Worm (Caenorhabditis elegans) whole organism, L4 larva: ENCODE results near the gene cyp-14A4.
"Not testable (repeated sequence)": the region's sequence is repeated elsewhere in the genome, so short reads cannot be mapped to it uniquely, and the experiment has no call there.

Source experiments
- F26F4.8 ChIP-seq: fragments of 200-800 bp; sonication (Bioruptor generic); conservative IDR thresholded peaks from 2 replicates; pipeline ENCODE4 v1.3.6; 2022; ENCODE audit warnings: missing genetic modification characterization, missing compliant biosample characterization
- F44E2.7 ChIP-seq: fragments of 200-800 bp; sonication (Bioruptor generic); IDR thresholded peaks from 2 replicates; pipeline ENCODE4 v2.1.2; 2022; ENCODE audit warnings: missing genetic modification characterization, missing compliant biosample characterization
- F49E8.2 ChIP-seq: sonication (generic microtip); optimal IDR thresholded peaks from 2 replicates; lab custom pipeline; 2016; ENCODE audit warnings: missing compliant biosample characterization, mild to moderate bottlenecking, missing genetic modification characterization, borderline replicate concordance
- R02D3.7 ChIP-seq: fragments of 150-350 bp; sonication (generic microtip); optimal IDR thresholded peaks from 3 replicates; lab custom pipeline; 2014; ENCODE audit warnings: missing biosample characterization, missing genetic modification characterization
- T20F7.1 ChIP-seq: fragments of 200-800 bp; sonication (Bioruptor generic); optimal IDR thresholded peaks from 2 replicates; lab custom pipeline; 2018; ENCODE audit warnings: mild to moderate bottlenecking, missing genetic modification characterization, missing compliant biosample characterization
- Y105C5A.15 ChIP-seq: fragments of 200-800 bp; sonication (Bioruptor generic); IDR thresholded peaks from 2 replicates; pipeline ENCODE4 v1.3.6; 2022; ENCODE audit warnings: missing genetic modification characterization, missing compliant biosample characterization
- Y48G9A.11 ChIP-seq: fragments of 200-800 bp; sonication (Bioruptor generic); IDR thresholded peaks from 2 replicates; pipeline ENCODE4 v1.3.6; 2022; ENCODE audit warnings: missing genetic modification reagents, missing genetic modification characterization, missing compliant biosample characterization
- arid-1 ChIP-seq: fragments of 200-800 bp; sonication (Bioruptor generic); conservative IDR thresholded peaks from 2 replicates; pipeline ENCODE4 v1.3.6; 2022; ENCODE audit warnings: missing genetic modification reagents, missing genetic modification characterization, missing compliant biosample characterization
- attf-4 ChIP-seq: sonication (generic microtip); optimal IDR thresholded peaks from 3 replicates; lab custom pipeline; 2017; ENCODE audit warnings: missing biosample characterization, missing genetic modification characterization
- ces-1 ChIP-seq: fragments of 150-350 bp; sonication (generic microtip); optimal IDR thresholded peaks from 4 replicates; lab custom pipeline; 2014; ENCODE audit warnings: missing biosample characterization, missing genetic modification reagents, missing genetic modification characterization
- cey-2 ChIP-seq: sonication (generic microtip); optimal IDR thresholded peaks from 3 replicates; lab custom pipeline; 2017; ENCODE audit warnings: missing genetic modification characterization, mild to moderate bottlenecking, missing compliant biosample characterization, antibody characterized with exemption, borderline replicate concordance; ENCODE audit not compliant: insufficient read depth
- daf-16 ChIP-seq, 3 experiments: sonication (generic microtip); optimal IDR thresholded peaks; 2 replicates each; lab custom pipeline; 2016 to 2017; ENCODE audit warnings: missing genetic modification characterization in 3 of 3, missing genetic modification reagents in 3 of 3, mild to moderate bottlenecking in 2 of 3, missing compliant biosample characterization in 2 of 3, missing biosample characterization in 1 of 3, moderate library complexity in 1 of 3
- daf-8 ChIP-seq: fragments of 200-800 bp; sonication (Bioruptor generic); IDR thresholded peaks from 2 replicates; pipeline ENCODE4 v1.3.6; 2022; ENCODE audit warnings: missing genetic modification characterization, missing compliant biosample characterization
- dmd-6 ChIP-seq: fragments of 200-800 bp; sonication (Bioruptor generic); IDR thresholded peaks from 2 replicates; pipeline ENCODE4 v1.3.6; 2022; ENCODE audit warnings: missing genetic modification reagents, missing genetic modification characterization, missing compliant biosample characterization
- dmd-9 ChIP-seq: fragments of 200-800 bp; sonication (Bioruptor generic); IDR thresholded peaks from 2 replicates; pipeline ENCODE4 v1.3.6; 2022; ENCODE audit warnings: missing genetic modification reagents, missing genetic modification characterization, missing compliant biosample characterization
- dpl-1 ChIP-seq: fragments of 150-350 bp; optimal IDR thresholded peaks from 2 replicates; lab custom pipeline; 2014; ENCODE audit warnings: missing biosample characterization, missing genetic modification reagents, missing genetic modification characterization
- duxl-1 ChIP-seq: sonication (generic microtip); optimal IDR thresholded peaks from 2 replicates; lab custom pipeline; 2016; ENCODE audit warnings: mild to moderate bottlenecking, missing genetic modification characterization, moderate library complexity, missing compliant biosample characterization; ENCODE audit not compliant: poor library complexity
- dve-1 ChIP-seq: sonication (generic microtip); optimal IDR thresholded peaks from 2 replicates; lab custom pipeline; 2017; ENCODE audit warnings: antibody characterized with exemption, mild to moderate bottlenecking, missing genetic modification characterization, missing compliant biosample characterization; ENCODE audit not compliant: insufficient read depth
- fkh-10 ChIP-seq: fragments of 150-350 bp; optimal IDR thresholded peaks from 2 replicates; lab custom pipeline; 2014; ENCODE audit warnings: missing biosample characterization, missing genetic modification reagents, missing genetic modification characterization
- hlh-11 ChIP-seq: fragments of 200-800 bp; sonication (Bioruptor generic); optimal IDR thresholded peaks from 2 replicates; lab custom pipeline; 2018; ENCODE audit warnings: mild to moderate bottlenecking, missing genetic modification characterization, missing compliant biosample characterization
- hmg-1.1 ChIP-seq: fragments of 200-800 bp; sonication (Bioruptor generic); IDR thresholded peaks from 2 replicates; pipeline ENCODE4 v1.3.6; 2022; ENCODE audit warnings: missing genetic modification reagents, missing genetic modification characterization, missing compliant biosample characterization
- lim-7 ChIP-seq: fragments of 200-800 bp; sonication (Bioruptor generic); IDR thresholded peaks from 2 replicates; pipeline ENCODE4 v1.3.6; 2022; ENCODE audit warnings: missing genetic modification characterization, missing compliant biosample characterization
- lin-1 ChIP-seq: fragments of 200-800 bp; sonication (Bioruptor generic); IDR thresholded peaks from 2 replicates; pipeline ENCODE4 v1.3.6; 2022; ENCODE audit warnings: missing genetic modification reagents, missing genetic modification characterization, missing compliant biosample characterization
- lin-29 ChIP-seq: fragments of 200-800 bp; sonication (Bioruptor generic); IDR thresholded peaks from 2 replicates; pipeline ENCODE4 v1.3.6; 2022; ENCODE audit warnings: missing genetic modification reagents, missing genetic modification characterization, missing compliant biosample characterization
- lin-38 ChIP-seq: fragments of 200-800 bp; sonication (Bioruptor generic); IDR thresholded peaks from 2 replicates; pipeline ENCODE4 v1.3.6; 2022; ENCODE audit warnings: missing genetic modification reagents, missing genetic modification characterization, missing compliant biosample characterization
- mdt-29 ChIP-seq: fragments of 200-800 bp; sonication (Bioruptor generic); IDR thresholded peaks from 2 replicates; pipeline ENCODE4 v1.3.6; 2022; ENCODE audit warnings: missing genetic modification reagents, missing genetic modification characterization, missing compliant biosample characterization
- mep-1 ChIP-seq: fragments of 150-350 bp; sonication (generic microtip); optimal IDR thresholded peaks from 3 replicates; lab custom pipeline; 2014; ENCODE audit warnings: missing biosample characterization, missing genetic modification characterization
- mes-2 ChIP-seq: sonication (generic microtip); optimal IDR thresholded peaks from 2 replicates; lab custom pipeline; 2016; ENCODE audit warnings: missing genotype, mild to moderate bottlenecking, missing genetic modification characterization, missing compliant biosample characterization; ENCODE audit not compliant: poor library complexity, severe bottlenecking
- nhr-42 ChIP-seq: fragments of 200-800 bp; sonication (Bioruptor generic); IDR thresholded peaks from 2 replicates; pipeline ENCODE4 v1.3.6; 2022; ENCODE audit warnings: missing genetic modification characterization, missing compliant biosample characterization
- nhr-48 ChIP-seq: sonication (generic microtip); optimal IDR thresholded peaks from 2 replicates; lab custom pipeline; 2016; ENCODE audit warnings: mild to moderate bottlenecking, missing genetic modification characterization, missing compliant biosample characterization
- pha-4 ChIP-seq, 2 experiments: fragments of 150-350 bp in 1 of 2; fragments of 200-800 bp in 1 of 2; sonication (Bioruptor generic) in 1 of 2; IDR thresholded peaks in 1 of 2; optimal IDR thresholded peaks in 1 of 2; 2 replicates each; pipeline versions ENCODE4 v1.3.6 to Lab custom; 2014 to 2022; ENCODE audit warnings: missing genetic modification characterization in 2 of 2, missing genetic modification reagents in 2 of 2, missing biosample characterization in 1 of 2, missing compliant biosample characterization in 1 of 2
- php-3 ChIP-seq: fragments of 200-800 bp; sonication (Bioruptor generic); IDR thresholded peaks from 2 replicates; pipeline ENCODE4 v1.3.6; 2022; ENCODE audit warnings: missing genetic modification reagents, missing genetic modification characterization, missing compliant biosample characterization
- pqm-1 ChIP-seq: sonication (generic microtip); optimal IDR thresholded peaks from 2 replicates; lab custom pipeline; 2017; ENCODE audit warnings: missing biosample characterization, missing genetic modification characterization
- set-16 ChIP-seq: fragments of 200-800 bp; sonication (Bioruptor generic); IDR thresholded peaks from 2 replicates; pipeline ENCODE4 v1.3.6; 2022; ENCODE audit warnings: missing genetic modification reagents, missing genetic modification characterization, missing compliant biosample characterization
- snpc-1.2 ChIP-seq: fragments of 200-800 bp; sonication (Bioruptor generic); IDR thresholded peaks from 2 replicates; pipeline ENCODE4 v1.3.6; 2022; ENCODE audit warnings: missing genetic modification reagents, missing genetic modification characterization, missing compliant biosample characterization
- tra-1 ChIP-seq: fragments of 200-800 bp; sonication (Bioruptor generic); IDR thresholded peaks from 2 replicates; pipeline ENCODE4 v1.3.6; 2022; ENCODE audit warnings: missing genetic modification reagents, missing genetic modification characterization, missing compliant biosample characterization
- unc-39 ChIP-seq: sonication (generic microtip); optimal IDR thresholded peaks from 2 replicates; lab custom pipeline; 2017; ENCODE audit warnings: missing biosample characterization, missing genetic modification characterization
- unc-62 ChIP-seq, 3 experiments: fragments of 150-350 bp in 1 of 3; sonication (generic microtip); optimal IDR thresholded peaks in 2 of 3; peaks in 1 of 3; 1 replicate in 1 of 3; 2 replicates in 2 of 3; lab custom pipeline; 2014 to 2017; ENCODE audit warnings: missing biosample characterization in 3 of 3, missing genetic modification characterization in 3 of 3, missing genetic modification reagents in 3 of 3, missing genotype in 1 of 3
- vab-7 ChIP-seq: fragments of 200-800 bp; sonication (Bioruptor generic); IDR thresholded peaks from 2 replicates; pipeline ENCODE4 v1.3.6; 2022; ENCODE audit warnings: missing genetic modification reagents, missing genetic modification characterization, missing compliant biosample characterization
- zfp-3 ChIP-seq: fragments of 200-800 bp; sonication (Bioruptor generic); conservative IDR thresholded peaks from 2 replicates; pipeline ENCODE4 v1.3.6; 2022; ENCODE audit warnings: missing genetic modification reagents, missing genetic modification characterization, missing compliant biosample characterization
- ztf-11 ChIP-seq: fragments of 150-350 bp; optimal IDR thresholded peaks from 2 replicates; lab custom pipeline; 2014; ENCODE audit warnings: missing biosample characterization, missing genetic modification characterization
- ztf-7 ChIP-seq: fragments of 150-350 bp; optimal IDR thresholded peaks from 2 replicates; lab custom pipeline; 2014; ENCODE audit warnings: missing biosample characterization, missing genetic modification characterization

The cyp-14A4 gene

DNA sequence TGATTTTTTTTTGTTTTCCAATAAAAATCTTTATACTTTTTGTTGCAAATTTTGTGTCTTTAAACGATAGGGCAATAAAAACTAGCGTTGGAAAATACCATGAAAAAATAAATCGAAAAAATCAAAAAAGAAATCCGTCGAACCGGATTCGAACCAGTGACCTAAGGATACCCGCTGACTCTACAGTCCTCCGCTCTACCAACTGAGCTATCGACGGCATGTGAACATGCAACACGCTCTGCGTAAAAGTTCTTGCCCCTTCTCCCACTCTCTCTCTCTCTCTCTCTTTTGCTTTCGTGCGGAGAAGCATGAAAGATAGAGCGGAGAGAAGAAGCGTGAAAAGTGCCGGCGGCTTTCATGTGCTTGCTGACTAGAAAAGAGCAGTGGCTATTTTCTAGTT is 19.4 kb downstream of the cyp-14A4 start (continued):
- TF ChIP-seq daf-16 (GFP tag; optimal IDR thresholded peaks at IDR 0.05; lab: Kevin White, UChicago) (peak; percentile 59 to 81), daf-16 (tag; optimal IDR thresholded peaks at IDR 0.05; lab: Kevin White, UChicago) (peak; percentile 44), mdt-29 (GFP tag; lab: Robert Waterston, UW) (peak; percentile 83), lin-1 (peak; percentile 67; the same call in 1 of the 2 replicates), F26F4.8 (peak; percentile 94), dpl-1 (GFP tag; lab: Kevin White, UChicago) (no peak), duxl-1 (peak; percentile 61), hmg-1.1 (peak; percentile 96), zfp-3 (GFP tag; lab: Robert Waterston, UW) (peak; percentile 65; the same call in 1 of the 2 replicates), nhr-42 (GFP tag; lab: Robert Waterston, UW) (0 out of 2 replicates have a peak, but pooled peaks have one; percentile 71), attf-4 (tag; lab: Kevin White, UChicago) (no peak), R02D3.7 (tag; lab: Kevin White, UChicago) (no peak), mep-1 (tag; lab: Kevin White, UChicago) (no peak), unc-39 (tag; lab: Kevin White, UChicago) (no peak), dmd-9 (GFP tag; lab: Robert Waterston, UW) (peak; percentile 77; the same call in 1 of the 2 replicates)

DNA sequence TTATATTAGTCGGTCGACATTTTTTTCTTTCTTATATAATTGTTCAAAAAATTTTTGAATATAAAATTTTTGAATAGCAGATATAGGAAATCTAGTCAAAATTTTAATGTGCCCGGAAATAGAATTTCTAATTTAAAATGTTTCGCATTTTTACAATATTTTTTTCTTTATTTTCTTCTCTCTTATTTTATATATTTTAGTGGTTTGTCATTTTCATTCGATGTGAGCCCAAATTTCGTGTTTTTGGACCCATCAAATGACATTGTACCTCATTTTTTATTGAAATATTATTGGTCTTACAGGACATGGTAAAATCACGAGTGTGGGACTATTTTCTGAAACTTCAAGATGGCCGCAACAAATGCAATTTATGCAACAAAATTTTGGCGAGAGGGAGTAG is 21.8 kb downstream of the cyp-14A4 start, which contains the start of gene K09A11.1:
TSS of gene K09A11.1 (plus strand) at position 301 of the 400 bp plus-strand sequence.
- TF ChIP-seq ztf-11 (tag; lab: Kevin White, UChicago) (no peak), ces-1 (GFP tag; lab: Kevin White, UChicago) (no peak), daf-8 (GFP tag; lab: Robert Waterston, UW) (no peak), Y105C5A.15 (no peak), vab-7 (no peak), Y48G9A.11 (GFP tag; lab: Robert Waterston, UW) (no peak), mes-2 (tag; lab: Kevin White, UChicago) (no peak), F44E2.7 (GFP tag; lab: Robert Waterston, UW) (no peak), lin-1 (no peak), dmd-9 (GFP tag; lab: Robert Waterston, UW) (no peak), unc-62 (GFP tag; optimal IDR thresholded peaks at IDR 0.05 in 1 of 2; lab: Kevin White, UChicago) (no peak), unc-62 (tag; optimal IDR thresholded peaks at IDR 0.05; lab: Kevin White, UChicago) (no peak), duxl-1 (no peak), lin-29 (GFP tag; lab: Robert Waterston, UW) (no peak), cey-2 (no peak), ztf-7 (tag; lab: Kevin White, UChicago) (no peak), F49E8.2 (tag; lab: Kevin White, UChicago) (no peak), T20F7.1 (no peak), fkh-10 (GFP tag; lab: Kevin White, UChicago) (no peak), set-16 (GFP tag; lab: Robert Waterston, UW) (no peak), php-3 (GFP tag; lab: Robert Waterston, UW) (no peak)
- TF ChIP-seq, all 104 proteins: peak for 0

DNA sequence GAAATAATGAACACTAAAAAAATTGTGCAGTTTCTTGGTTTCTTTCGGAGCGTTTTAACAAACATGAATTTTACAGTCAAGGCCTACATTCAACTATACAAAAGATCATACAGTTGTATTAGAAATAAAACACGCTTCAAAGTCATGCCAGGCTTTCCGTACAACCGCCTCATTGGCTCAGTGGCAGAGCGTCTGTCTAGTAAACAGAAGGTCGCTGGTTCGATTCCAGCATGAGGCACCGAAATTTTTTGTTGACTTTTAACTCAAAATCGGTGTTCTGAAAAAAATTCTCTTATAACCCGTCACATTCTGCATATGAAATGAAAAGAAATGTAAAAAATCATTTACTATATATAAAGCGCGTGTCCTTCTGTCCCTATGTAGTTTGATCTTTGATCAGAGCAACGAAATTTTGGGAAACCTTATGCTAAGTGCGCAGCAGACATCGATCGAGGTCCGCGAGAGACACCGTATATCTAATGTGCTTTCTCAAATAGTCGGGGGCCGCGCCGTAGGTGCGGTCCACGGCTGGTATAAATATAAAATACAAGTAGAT is 22.9 kb downstream of the cyp-14A4 start:
- peak; percentile 61; the same call in 1 of the 2 replicates for TF ChIP-seq tra-1 (GFP tag; lab: Robert Waterston, UW)
- peak; percentile 70 for TF ChIP-seq lim-7 (GFP tag; lab: Robert Waterston, UW)
- peak in 1 of 2 experiments; percentile 51 for TF ChIP-seq daf-16 (GFP tag; optimal IDR thresholded peaks at IDR 0.05; lab: Kevin White, UChicago)
- TF ChIP-seq daf-16 (tag; optimal IDR thresholded peaks at IDR 0.05; lab: Kevin White, UChicago), result peak; percentile 85
- TF ChIP-seq mes-2 (tag; lab: Kevin White, UChicago), result peak; percentile 49
- peak; percentile 46 for TF ChIP-seq dmd-6
- TF ChIP-seq snpc-1.2 (GFP tag; lab: Robert Waterston, UW), result peak; percentile 64; the same call in 1 of the 2 replicates
- peak; percentile 4 for TF ChIP-seq pqm-1 (tag; lab: Kevin White, UChicago)
- peak; percentile 57; the same call in 1 of the 2 replicates for TF ChIP-seq pha-4 (GFP tag; IDR thresholded peaks at IDR 0.05; lab: Robert Waterston, UW)
- not testable (repeated sequence) for TF ChIP-seq pha-4 (tag; optimal IDR thresholded peaks at IDR 0.05; lab: Kevin White, UChicago)
- peak; percentile 13 for TF ChIP-seq hlh-11 (tag; lab: Kevin White, UChicago)
- TF ChIP-seq nhr-48 (tag; lab: Kevin White, UChicago), result peak; percentile 27
- 0 out of 2 replicates have a peak, but pooled peaks have one; percentile 33 for TF ChIP-seq arid-1 (GFP tag; lab: Robert Waterston, UW)
- TF ChIP-seq lin-38 (GFP tag; lab: Robert Waterston, UW), result peak; percentile 62
- TF ChIP-seq lin-1, result 0 out of 2 replicates have a peak, but pooled peaks have one; percentile 15
- TF ChIP-seq vab-7, result peak; percentile 55; the same call in 1 of the 2 replicates
- TF ChIP-seq dve-1, result peak; percentile 59
- TF ChIP-seq mep-1 (tag; lab: Kevin White, UChicago), result peak; percentile 6
- TF ChIP-seq, all 104 proteins: peak for 16; not testable (repeated sequence) for 88
